Fruit fly (Drosophila melanogaster) whole organism, prepupa: ENCODE measurements around the gene CG31272.

Experiments used
- Blimp-1 ChIP-seq: fragments of 200-800 bp; sonication (Bioruptor generic); optimal IDR thresholded peaks from 3 replicates; lab custom pipeline; 2017; ENCODE audit warnings: missing biosample characterization, missing genetic modification characterization, mild to moderate bottlenecking, moderate library complexity, missing genetic modification reagents
- CG11294 ChIP-seq: fragments of 200-800 bp; sonication (Bioruptor generic); IDR thresholded peaks from 2 replicates; pipeline ENCODE4 v1.3.6; 2022; ENCODE audit warnings: missing biosample characterization, missing genetic modification characterization
- CG11762 ChIP-seq: fragments of 200-800 bp; sonication (Bioruptor generic); optimal IDR thresholded peaks from 3 replicates; lab custom pipeline; 2016; ENCODE audit warnings: missing biosample characterization, missing genetic modification characterization; ENCODE audit not compliant: insufficient read depth
- CG15336 ChIP-seq: fragments of 200-800 bp; sonication (Bioruptor generic); IDR thresholded peaks from 2 replicates; pipeline ENCODE4 v1.3.6; 2022; ENCODE audit warnings: missing biosample characterization, missing genetic modification characterization
- CG16779 ChIP-seq: fragments of 200-800 bp; sonication (Bioruptor generic); optimal IDR thresholded peaks from 3 replicates; lab custom pipeline; 2017; ENCODE audit warnings: missing biosample characterization, mild to moderate bottlenecking, missing genetic modification characterization
- CG31627 ChIP-seq: fragments of 200-800 bp; sonication (Bioruptor generic); optimal IDR thresholded peaks from 3 replicates; lab custom pipeline; 2016; ENCODE audit warnings: missing biosample characterization, missing genetic modification characterization
- CG32006 ChIP-seq: fragments of 200-800 bp; sonication (Bioruptor generic); optimal IDR thresholded peaks from 3 replicates; lab custom pipeline; 2017; ENCODE audit warnings: missing biosample characterization, mild to moderate bottlenecking, missing genetic modification characterization
- CG34406 ChIP-seq: fragments of 200-800 bp; sonication (Bioruptor generic); optimal IDR thresholded peaks from 3 replicates; lab custom pipeline; 2016; ENCODE audit warnings: missing biosample characterization, missing genetic modification characterization
- CG3919 ChIP-seq: fragments of 200-800 bp; sonication (Bioruptor generic); optimal IDR thresholded peaks from 3 replicates; lab custom pipeline; 2016; ENCODE audit warnings: missing biosample characterization, missing genetic modification characterization
- CG4318 ChIP-seq: fragments of 200-800 bp; sonication (Bioruptor generic); optimal IDR thresholded peaks from 3 replicates; lab custom pipeline; 2017; ENCODE audit warnings: missing biosample characterization, mild to moderate bottlenecking, missing genetic modification characterization
- CG6163 ChIP-seq: fragments of 200-800 bp; sonication (Bioruptor generic); IDR thresholded peaks from 3 replicates; pipeline ENCODE4 v1.3.6; 2022; ENCODE audit warnings: missing biosample characterization, missing genetic modification characterization
- CG6276 ChIP-seq: fragments of 200-800 bp; sonication (Bioruptor generic); optimal IDR thresholded peaks from 2 replicates; lab custom pipeline; 2017; ENCODE audit warnings: missing biosample characterization, mild to moderate bottlenecking, missing genetic modification characterization
- CG6792 ChIP-seq: fragments of 200-800 bp; sonication (Bioruptor generic); optimal IDR thresholded peaks from 3 replicates; lab custom pipeline; 2016; ENCODE audit warnings: missing biosample characterization, missing genetic modification characterization
- CG6854 ChIP-seq: fragments of 200-800 bp; sonication (Bioruptor generic); optimal IDR thresholded peaks from 2 replicates; lab custom pipeline; 2017; ENCODE audit warnings: missing biosample characterization, mild to moderate bottlenecking, missing genetic modification characterization
- CG7368 ChIP-seq: fragments of 200-800 bp; sonication (Bioruptor generic); optimal IDR thresholded peaks from 3 replicates; lab custom pipeline; 2016; ENCODE audit warnings: missing biosample characterization, missing genetic modification characterization
- CG8119 ChIP-seq: fragments of 200-800 bp; sonication (Bioruptor generic); IDR thresholded peaks from 3 replicates; pipeline ENCODE4 v1.3.6; 2022; ENCODE audit warnings: missing biosample characterization, missing genetic modification characterization
- CG8319 ChIP-seq: fragments of 200-800 bp; sonication (Bioruptor generic); optimal IDR thresholded peaks from 3 replicates; lab custom pipeline; 2016; ENCODE audit warnings: missing biosample characterization, missing genetic modification characterization
- Eip78C ChIP-seq: fragments of 200-800 bp; sonication (Bioruptor generic); peaks from one replicate; lab custom pipeline; 2016; ENCODE audit warnings: missing biosample characterization, missing genetic modification characterization
- Eip93F ChIP-seq: fragments of 200-800 bp; sonication (Bioruptor generic); optimal IDR thresholded peaks from 2 replicates; lab custom pipeline; 2016; ENCODE audit warnings: missing biosample characterization, mild to moderate bottlenecking, missing genetic modification characterization
- Ets21C ChIP-seq: fragments of 200-800 bp; sonication (Bioruptor generic); optimal IDR thresholded peaks from 3 replicates; lab custom pipeline; 2016; ENCODE audit warnings: missing biosample characterization, missing genetic modification characterization
- Gug ChIP-seq: fragments of 200-800 bp; sonication (Bioruptor generic); IDR thresholded peaks from 2 replicates; pipeline ENCODE4 v1.3.6; 2022; ENCODE audit warnings: missing biosample characterization, missing genetic modification characterization
- Hr39 ChIP-seq: fragments of 200-800 bp; sonication (Bioruptor generic); optimal IDR thresholded peaks from 2 replicates; lab custom pipeline; 2016; ENCODE audit warnings: missing biosample characterization, missing genetic modification characterization
- Hr4 ChIP-seq: fragments of 200-800 bp; sonication (Bioruptor generic); optimal IDR thresholded peaks from 3 replicates; lab custom pipeline; 2016; ENCODE audit warnings: missing biosample characterization, missing genetic modification characterization
- OdsH ChIP-seq: fragments of 200-800 bp; sonication (Bioruptor generic); optimal IDR thresholded peaks from 3 replicates; lab custom pipeline; 2016; ENCODE audit warnings: missing biosample characterization, missing genetic modification characterization
- Sox102F ChIP-seq: fragments of 200-800 bp; sonication (Bioruptor generic); optimal IDR thresholded peaks from 2 replicates; lab custom pipeline; 2016; ENCODE audit warnings: missing biosample characterization, mild to moderate bottlenecking, missing genetic modification characterization
- Sox14 ChIP-seq: fragments of 200-800 bp; sonication (Bioruptor generic); optimal IDR thresholded peaks from 3 replicates; lab custom pipeline; 2016; ENCODE audit warnings: missing biosample characterization, missing genetic modification characterization
- Sox15 ChIP-seq: fragments of 200-800 bp; sonication (Bioruptor generic); optimal IDR thresholded peaks from 3 replicates; lab custom pipeline; 2016; ENCODE audit warnings: missing biosample characterization, missing genetic modification characterization
- achi ChIP-seq: fragments of 200-800 bp; sonication (Bioruptor generic); optimal IDR thresholded peaks from 3 replicates; lab custom pipeline; 2016; ENCODE audit warnings: missing biosample characterization, missing genetic modification characterization
- cyc ChIP-seq: fragments of 200-800 bp; sonication (Bioruptor generic); optimal IDR thresholded peaks from 3 replicates; lab custom pipeline; 2016; ENCODE audit warnings: missing biosample characterization, missing genetic modification characterization
- dsx ChIP-seq: fragments of 200-800 bp; optimal IDR thresholded peaks from 3 replicates; lab custom pipeline; 2019; ENCODE audit warnings: missing biosample characterization, mild to moderate bottlenecking, missing genetic modification characterization, moderate library complexity; ENCODE audit not compliant: poor library complexity, severe bottlenecking
- esn ChIP-seq: fragments of 200-800 bp; sonication (Bioruptor generic); optimal IDR thresholded peaks from 2 replicates; lab custom pipeline; 2016; ENCODE audit warnings: missing biosample characterization, mild to moderate bottlenecking, missing genetic modification characterization, moderate library complexity
- fd59A ChIP-seq: fragments of 200-800 bp; sonication (Bioruptor generic); optimal IDR thresholded peaks from 2 replicates; lab custom pipeline; 2017; ENCODE audit warnings: missing biosample characterization, mild to moderate bottlenecking, missing genetic modification characterization, missing genetic modification reagents
- lz ChIP-seq: fragments of 200-800 bp; sonication (Bioruptor generic); optimal IDR thresholded peaks from 3 replicates; lab custom pipeline; 2016; ENCODE audit warnings: missing biosample characterization, missing genetic modification characterization
- net ChIP-seq: fragments of 200-800 bp; sonication (Bioruptor generic); optimal IDR thresholded peaks from 3 replicates; lab custom pipeline; 2016; ENCODE audit warnings: missing biosample characterization, missing genetic modification characterization
- salr ChIP-seq, 2 experiments: fragments of 200-800 bp; sonication (Bioruptor generic); optimal IDR thresholded peaks; 3 replicates each; lab custom pipeline; 2016 to 2018; ENCODE audit warnings: missing biosample characterization in 2 of 2, missing genetic modification characterization in 2 of 2, mild to moderate bottlenecking in 1 of 2
- ss ChIP-seq, 2 experiments: fragments of 200-800 bp; sonication (Bioruptor generic); optimal IDR thresholded peaks; 2 replicates in 1 of 2; 3 replicates in 1 of 2; lab custom pipeline; 2017 to 2018; ENCODE audit warnings: mild to moderate bottlenecking in 2 of 2, missing biosample characterization in 2 of 2, missing genetic modification characterization in 2 of 2, moderate library complexity in 1 of 2
- topi ChIP-seq: fragments of 200-800 bp; sonication (Bioruptor generic); optimal IDR thresholded peaks from 3 replicates; lab custom pipeline; 2016; ENCODE audit warnings: missing biosample characterization, missing genetic modification characterization

The CG31272 gene

dm6 chr3R:10726714-10727113, 32.5 kb downstream of the CG31272 start:
- TF ChIP-seq CG6854 (GFP tag; lab: Kevin White, UChicago) (no peak), CG11762 (no peak), CG32006 (GFP tag; lab: Kevin White, UChicago) (no peak), CG6276 (GFP tag; lab: Kevin White, UChicago) (no peak), CG4318 (GFP tag; lab: Kevin White, UChicago) (no peak), Gug (GFP tag; lab: Robert Waterston, UW) (no peak)

dm6 chr3R:10714498-10714897, 44.7 kb downstream of the CG31272 start, which contains the start of gene CG4073:
CG4073 (plus strand) TSS chr3R:10714798.
- TF ChIP-seq lz (GFP tag; lab: Kevin White, UChicago) (no peak), CG7368 (GFP tag; lab: Kevin White, UChicago) (no peak), fd59A (GFP tag; lab: Kevin White, UChicago) (no peak), cyc (GFP tag; lab: Kevin White, UChicago) (no peak), CG31627 (GFP tag; lab: Kevin White, UChicago) (no peak), CG11294 (no peak), CG32006 (GFP tag; lab: Kevin White, UChicago) (no peak), Hr4 (GFP tag; lab: Kevin White, UChicago) (no peak), salr (GFP tag; optimal IDR thresholded peaks at IDR 0.05; lab: Kevin White, UChicago) (no peak), CG15336 (GFP tag; lab: Robert Waterston, UW) (no peak), Ets21C (GFP tag; lab: Kevin White, UChicago) (no peak), CG16779 (tag; lab: Kevin White, UChicago) (no peak)

dm6 chr3R:10711148-10711547, 48.0 kb downstream of the CG31272 start, which contains the start of gene CG14689:
CG14689 (minus strand) TSS chr3R:10711248.
- TF ChIP-seq topi (GFP tag; lab: Kevin White, UChicago) (no peak), CG8119 (GFP tag; lab: Robert Waterston, UW) (no peak), Sox14 (GFP tag; lab: Kevin White, UChicago) (no peak), CG11294 (no peak), net (GFP tag; lab: Kevin White, UChicago) (no peak), CG7368 (GFP tag; lab: Kevin White, UChicago) (no peak), CG6792 (no peak), Hr39 (GFP tag; lab: Kevin White, UChicago) (no peak), Eip78C (no peak), Gug (GFP tag; lab: Robert Waterston, UW) (no peak), Sox15 (GFP tag; lab: Kevin White, UChicago) (no peak), esn (no peak), CG6163 (GFP tag; lab: Robert Waterston, UW) (no peak)
- TF ChIP-seq, all 60 proteins: peak for 0

- no peak for TF ChIP-seq OdsH (GFP tag; lab: Kevin White, UChicago)
- no peak for TF ChIP-seq dsx
- no peak for TF ChIP-seq Blimp-1
- no peak for TF ChIP-seq CG7368 (GFP tag; lab: Kevin White, UChicago)
- TF ChIP-seq CG3919, result no peak
- no peak for TF ChIP-seq CG8319 (GFP tag; lab: Kevin White, UChicago)
- TF ChIP-seq Eip93F (GFP tag; lab: Kevin White, UChicago), result no peak
- no peak for TF ChIP-seq CG34406 (GFP tag; lab: Kevin White, UChicago)
- TF ChIP-seq Hr4 (GFP tag; lab: Kevin White, UChicago), result no peak
- TF ChIP-seq topi (GFP tag; lab: Kevin White, UChicago), result no peak
- no peak for TF ChIP-seq Sox102F (GFP tag; lab: Kevin White, UChicago)
- no peak for TF ChIP-seq CG32006 (GFP tag; lab: Kevin White, UChicago)
- no peak for TF ChIP-seq CG11294
- TF ChIP-seq ss (GFP tag; optimal IDR thresholded peaks at IDR 0.05; lab: Kevin White, UChicago), result no peak
- no peak for TF ChIP-seq achi (GFP tag; lab: Kevin White, UChicago)
- no peak for TF ChIP-seq CG31627 (GFP tag; lab: Kevin White, UChicago)
- TF ChIP-seq esn, result no peak
- no peak for TF ChIP-seq CG6163 (GFP tag; lab: Robert Waterston, UW)
- TF ChIP-seq Hr39 (GFP tag; lab: Kevin White, UChicago), result no peak
Measured at dm6 chr3R:10709264-10709663, 49.9 kb downstream of the CG31272 start, which contains the start of gene CG31373. CG31373 (minus strand) TSS chr3R:10709364.
